Worm (Caenorhabditis elegans) whole organism, young adult: ENCODE results near the gene D1025.10.

Experiments used
- B0336.3 ChIP-seq: fragments of 200-800 bp; sonication (Bioruptor generic); IDR thresholded peaks from 2 replicates; pipeline ENCODE4 v1.3.6; 2022; ENCODE audit warnings: missing genetic modification characterization, missing compliant biosample characterization
- bed-2 ChIP-seq: fragments of 200-800 bp; sonication (Bioruptor generic); IDR thresholded peaks from 2 replicates; pipeline ENCODE4 v1.3.6; 2022; ENCODE audit warnings: missing genetic modification reagents, missing genetic modification characterization, missing compliant biosample characterization
- madf-8 ChIP-seq: fragments of 200-800 bp; sonication (Bioruptor generic); conservative IDR thresholded peaks from 2 replicates; pipeline ENCODE4 v1.3.6; 2022; ENCODE audit warnings: missing genetic modification reagents, missing genetic modification characterization, missing compliant biosample characterization
- nhr-80 ChIP-seq: sonication (generic microtip); optimal IDR thresholded peaks from 2 replicates; lab custom pipeline; 2016; ENCODE audit warnings: missing genetic modification characterization, missing compliant biosample characterization
- pbrm-1 ChIP-seq: fragments of 200-800 bp; sonication (Bioruptor generic); IDR thresholded peaks from 2 replicates; pipeline ENCODE4 v1.3.6; 2022; ENCODE audit warnings: missing genetic modification reagents, missing genetic modification characterization, missing compliant biosample characterization
- snpc-3.4 ChIP-seq: sonication (generic microtip); optimal IDR thresholded peaks from 2 replicates; lab custom pipeline; 2017; ENCODE audit warnings: missing genetic modification characterization, mild to moderate bottlenecking, missing compliant biosample characterization, antibody characterized with exemption, moderate library complexity, missing genotype, missing genetic modification reagents
- tlf-1 ChIP-seq: fragments of 200-800 bp; sonication (Bioruptor generic); optimal IDR thresholded peaks from 2 replicates; lab custom pipeline; 2018; ENCODE audit warnings: mild to moderate bottlenecking, missing genetic modification characterization, missing compliant biosample characterization
- unc-62 ChIP-seq: fragments of 150-350 bp; optimal IDR thresholded peaks from 2 replicates; lab custom pipeline; 2014; ENCODE audit warnings: missing biosample characterization, missing genetic modification reagents, missing genetic modification characterization

DNA sequence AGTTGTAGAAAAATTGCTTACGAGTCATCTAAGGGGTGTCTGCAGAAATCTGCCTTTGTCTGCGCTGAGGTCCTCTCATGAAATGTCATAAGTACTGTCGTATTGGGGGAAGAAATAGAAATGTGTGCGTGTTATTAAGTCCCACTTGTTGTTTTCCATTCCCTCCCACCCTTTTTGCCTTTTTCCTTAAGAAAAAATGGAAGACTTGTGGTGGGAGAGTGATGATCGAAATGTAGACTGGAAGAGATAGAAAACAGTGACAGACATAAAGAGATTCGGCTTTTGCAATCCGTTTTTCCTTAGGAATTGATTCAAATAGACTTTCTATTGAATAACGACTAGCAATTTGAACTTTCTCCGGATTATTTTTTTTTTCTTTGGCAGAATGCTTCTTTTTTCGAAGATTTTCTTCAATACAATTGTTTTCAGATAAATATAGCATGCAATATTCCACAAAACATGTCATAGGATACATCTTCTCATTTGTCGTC lies 33.1 kb downstream of the D1025.10 start, which contains the start of gene ram-5:
- TF ChIP-seq unc-62 (GFP tag; lab: Kevin White, UChicago) = no peak
- TF ChIP-seq bed-2 (GFP tag; lab: Robert Waterston, UW) = no peak
- no peak for TF ChIP-seq snpc-3.4 (tag; lab: Kevin White, UChicago)
- no peak for TF ChIP-seq tlf-1 (GFP tag; lab: Kevin White, UChicago)
- TF ChIP-seq madf-8 (GFP tag; lab: Robert Waterston, UW) = no peak
- TF ChIP-seq pbrm-1 (GFP tag; lab: Robert Waterston, UW) = no peak
- no peak for TF ChIP-seq nhr-80 (tag; lab: Kevin White, UChicago)
- TF ChIP-seq B0336.3 (GFP tag; lab: Robert Waterston, UW) = no peak
